Fruit fly (Drosophila melanogaster) whole organism, embryonic: Measurements from ENCODE around the gene Cdc23.

ENCODE experiments used
- Bgb ChIP-seq: fragments of 200-800 bp; sonication (Bioruptor generic); IDR thresholded peaks from 2 replicates; pipeline ENCODE4 v1.3.6; 2022; ENCODE audit warnings: missing biosample characterization, missing genetic modification characterization; ENCODE audit not compliant: partially characterized antibody
- BtbVII ChIP-seq: fragments of 200-800 bp; sonication (Bioruptor generic); optimal IDR thresholded peaks from 3 replicates; lab custom pipeline; 2017; ENCODE audit warnings: missing biosample characterization, mild to moderate bottlenecking, missing genetic modification characterization
- CG10209 ChIP-seq: fragments of 200-800 bp; sonication (Bioruptor generic); optimal IDR thresholded peaks from 3 replicates; lab custom pipeline; 2017; ENCODE audit warnings: missing biosample characterization, mild to moderate bottlenecking, missing genetic modification characterization, missing genetic modification reagents
- CG10979 ChIP-seq: fragments of 200-800 bp; sonication (Bioruptor generic); optimal IDR thresholded peaks from 2 replicates; lab custom pipeline; 2018; ENCODE audit warnings: missing biosample characterization, mild to moderate bottlenecking, missing genetic modification characterization, moderate library complexity
- CG11247 ChIP-seq: fragments of 200-800 bp; sonication (Bioruptor generic); IDR thresholded peaks from 2 replicates; pipeline ENCODE4 v1.3.6; 2022; ENCODE audit warnings: missing biosample characterization, missing genetic modification characterization
- CG13624 ChIP-seq: fragments of 200-800 bp; sonication (Bioruptor generic); optimal IDR thresholded peaks from 2 replicates; lab custom pipeline; 2016; ENCODE audit warnings: missing biosample characterization, missing genetic modification characterization
- CG15696 ChIP-seq: fragments of 200-800 bp; sonication (Bioruptor generic); optimal IDR thresholded peaks from 2 replicates; lab custom pipeline; 2019; ENCODE audit warnings: missing biosample characterization, mild to moderate bottlenecking, missing genetic modification characterization, moderate library complexity
- CG18011 ChIP-seq: fragments of 200-800 bp; sonication (Bioruptor generic); optimal IDR thresholded peaks from 2 replicates; lab custom pipeline; 2017; ENCODE audit warnings: missing biosample characterization, missing genetic modification characterization, mild to moderate bottlenecking, moderate library complexity, missing genotype
- CG1832 ChIP-seq: fragments of 200-800 bp; sonication (Bioruptor generic); optimal IDR thresholded peaks from 2 replicates; lab custom pipeline; 2017; ENCODE audit warnings: missing biosample characterization, mild to moderate bottlenecking, missing genetic modification characterization, inconsistent platforms
- CG18476 ChIP-seq: fragments of 200-800 bp; sonication (Bioruptor generic); optimal IDR thresholded peaks from 2 replicates; lab custom pipeline; 2016; ENCODE audit warnings: missing biosample characterization, mild to moderate bottlenecking, missing genetic modification characterization
- CG2120 ChIP-seq: fragments of 200-800 bp; sonication (Bioruptor generic); optimal IDR thresholded peaks from 3 replicates; lab custom pipeline; 2016; ENCODE audit warnings: missing biosample characterization, missing genetic modification characterization
- CG2678 ChIP-seq: fragments of 200-800 bp; sonication (Bioruptor generic); optimal IDR thresholded peaks from 3 replicates; lab custom pipeline; 2019; ENCODE audit warnings: missing biosample characterization, mild to moderate bottlenecking, missing genetic modification characterization, moderate library complexity
- CG2875 ChIP-seq: fragments of 200-800 bp; sonication (Bioruptor generic); optimal IDR thresholded peaks from 2 replicates; lab custom pipeline; 2017; ENCODE audit warnings: missing biosample characterization, mild to moderate bottlenecking, missing genetic modification characterization, missing genetic modification reagents
- CG32772 ChIP-seq: fragments of 200-800 bp; sonication (Bioruptor generic); IDR thresholded peaks from 2 replicates; pipeline ENCODE4 v1.3.6; 2022; ENCODE audit warnings: missing biosample characterization, missing genetic modification characterization
- CG42726 ChIP-seq: fragments of 200-800 bp; sonication (Bioruptor generic); IDR thresholded peaks from 2 replicates; pipeline ENCODE4 v1.3.6; 2022; ENCODE audit warnings: missing biosample characterization, missing genetic modification characterization; ENCODE audit not compliant: partially characterized antibody
- CG4328 ChIP-seq: fragments of 200-800 bp; sonication (Bioruptor generic); optimal IDR thresholded peaks from 3 replicates; lab custom pipeline; 2017; ENCODE audit warnings: missing biosample characterization, missing genetic modification reagents, missing genetic modification characterization
- CG4404 ChIP-seq: fragments of 200-800 bp; sonication (Bioruptor generic); IDR thresholded peaks from 2 replicates; pipeline ENCODE4 v1.3.6; 2022; ENCODE audit warnings: missing biosample characterization, missing genetic modification characterization
- CG7556 ChIP-seq: fragments of 200-800 bp; sonication (Bioruptor generic); optimal IDR thresholded peaks from 2 replicates; lab custom pipeline; 2017; ENCODE audit warnings: missing biosample characterization, mild to moderate bottlenecking, missing genetic modification characterization
- CG8290 ChIP-seq, 3 experiments: fragments of 200-800 bp; sonication (Bioruptor generic); optimal IDR thresholded peaks; 2 replicates each; lab custom pipeline; 2016 to 2019; ENCODE audit warnings: missing biosample characterization in 3 of 3, missing genetic modification characterization in 3 of 3, mild to moderate bottlenecking in 2 of 3, moderate library complexity in 1 of 3
- CG8359 ChIP-seq: fragments of 200-800 bp; sonication (Bioruptor generic); optimal IDR thresholded peaks from 2 replicates; lab custom pipeline; 2017; ENCODE audit warnings: missing biosample characterization, mild to moderate bottlenecking, missing genetic modification characterization, borderline replicate concordance
- CG8388 ChIP-seq: fragments of 200-800 bp; sonication (Bioruptor generic); optimal IDR thresholded peaks from 2 replicates; lab custom pipeline; 2019; ENCODE audit warnings: missing biosample characterization, mild to moderate bottlenecking, missing genetic modification characterization, moderate library complexity
- CG9797 ChIP-seq: fragments of 200-800 bp; sonication (Bioruptor generic); optimal IDR thresholded peaks from 3 replicates; lab custom pipeline; 2018; ENCODE audit warnings: missing biosample characterization, mild to moderate bottlenecking, missing genetic modification characterization
- CG9817 ChIP-seq: fragments of 200-800 bp; sonication (Bioruptor generic); optimal IDR thresholded peaks from 2 replicates; lab custom pipeline; 2018; ENCODE audit warnings: missing biosample characterization, mild to moderate bottlenecking, missing genetic modification characterization, moderate library complexity
- CoRest ChIP-seq: fragments of 200-800 bp; sonication (Bioruptor generic); optimal IDR thresholded peaks from 3 replicates; lab custom pipeline; 2018; ENCODE audit warnings: missing biosample characterization, mild to moderate bottlenecking, missing genetic modification characterization, moderate library complexity
- CrebB ChIP-seq: fragments of 200-800 bp; sonication (Bioruptor generic); optimal IDR thresholded peaks from 3 replicates; lab custom pipeline; 2018; ENCODE audit warnings: missing biosample characterization, mild to moderate bottlenecking, missing genetic modification characterization
- HLHmδ ChIP-seq: fragments of 200-800 bp; sonication (Bioruptor generic); optimal IDR thresholded peaks from 2 replicates; lab custom pipeline; 2018; ENCODE audit warnings: missing biosample characterization, mild to moderate bottlenecking, missing genetic modification characterization, moderate library complexity
- Hmr ChIP-seq: fragments of 200-800 bp; sonication (Bioruptor generic); optimal IDR thresholded peaks from 3 replicates; lab custom pipeline; 2017; ENCODE audit warnings: mild to moderate bottlenecking, missing biosample characterization, missing genetic modification reagents, missing genetic modification characterization
- Hr3 ChIP-seq: fragments of 200-800 bp; sonication (Bioruptor generic); optimal IDR thresholded peaks from 3 replicates; lab custom pipeline; 2016; ENCODE audit warnings: missing biosample characterization, missing genetic modification characterization
- Meics ChIP-seq: fragments of 200-800 bp; sonication (Bioruptor generic); optimal IDR thresholded peaks from 2 replicates; lab custom pipeline; 2017; ENCODE audit warnings: missing biosample characterization, mild to moderate bottlenecking, missing genetic modification characterization
- Mes4 ChIP-seq: fragments of 200-800 bp; sonication (Bioruptor generic); optimal IDR thresholded peaks from 2 replicates; lab custom pipeline; 2016; ENCODE audit warnings: missing biosample characterization, missing genetic modification characterization
- Mrtf ChIP-seq: fragments of 200-800 bp; sonication (Bioruptor generic); IDR thresholded peaks from 3 replicates; pipeline ENCODE4 v1.3.6; 2022; ENCODE audit warnings: missing biosample characterization, missing genetic modification characterization
- Nf-YC ChIP-seq: fragments of 200-800 bp; optimal IDR thresholded peaks from 3 replicates; lab custom pipeline; 2019; ENCODE audit warnings: missing biosample characterization, mild to moderate bottlenecking, missing genetic modification characterization, moderate library complexity
- Opbp ChIP-seq: fragments of 200-800 bp; sonication (Bioruptor generic); IDR thresholded peaks from 3 replicates; pipeline ENCODE4 v1.3.6; 2022; ENCODE audit warnings: missing biosample characterization, missing genetic modification characterization; ENCODE audit not compliant: partially characterized antibody
- Sin3A ChIP-seq: fragments of >200 bp; optimal IDR thresholded peaks from 2 replicates; lab custom pipeline; 2018
- ato ChIP-seq: fragments of 200-800 bp; sonication (Bioruptor generic); IDR thresholded peaks from 2 replicates; pipeline ENCODE4 v1.3.6; 2022; ENCODE audit warnings: missing biosample characterization, missing genetic modification characterization; ENCODE audit not compliant: partially characterized antibody
- bbx ChIP-seq: fragments of 200-800 bp; sonication (Bioruptor generic); IDR thresholded peaks from 2 replicates; pipeline ENCODE4 v1.3.6; 2022; ENCODE audit warnings: missing biosample characterization, missing genetic modification characterization; ENCODE audit not compliant: partially characterized antibody
- chinmo ChIP-seq: fragments of 200-800 bp; sonication (Bioruptor generic); IDR thresholded peaks from 4 replicates; pipeline ENCODE4 v1.3.6; 2022; ENCODE audit warnings: missing biosample characterization, missing genetic modification characterization; ENCODE audit not compliant: partially characterized antibody
- croc ChIP-seq: fragments of 200-800 bp; sonication (Bioruptor generic); conservative IDR thresholded peaks from 3 replicates; pipeline ENCODE4 v1.3.6; 2022; ENCODE audit warnings: missing biosample characterization, missing genetic modification characterization
- dpn ChIP-seq, 2 experiments: fragments of 200-800 bp; sonication (Bioruptor generic); optimal IDR thresholded peaks; 3 replicates each; lab custom pipeline; 2016; ENCODE audit warnings: missing biosample characterization in 2 of 2, missing genetic modification characterization in 2 of 2
- eve ChIP-seq, 2 experiments: fragments of >200 bp; optimal IDR thresholded peaks; 2 replicates each; lab custom pipeline; 2017; ENCODE audit warnings: missing biosample characterization in 2 of 2, missing genetic modification characterization in 2 of 2
- hb ChIP-seq: fragments of 200-800 bp; sonication (Bioruptor generic); IDR thresholded peaks from 3 replicates; pipeline ENCODE4 v1.3.6; 2022; ENCODE audit warnings: missing biosample characterization, missing genetic modification characterization; ENCODE audit not compliant: partially characterized antibody
- jumu ChIP-seq: fragments of 200-800 bp; sonication (Bioruptor generic); optimal IDR thresholded peaks from 3 replicates; lab custom pipeline; 2016; ENCODE audit warnings: missing biosample characterization, missing genetic modification characterization
- lilli ChIP-seq: fragments of 200-800 bp; sonication (Bioruptor generic); optimal IDR thresholded peaks from 3 replicates; lab custom pipeline; 2016; ENCODE audit warnings: missing biosample characterization, missing genetic modification characterization
- sqz ChIP-seq: fragments of 200-800 bp; sonication (Bioruptor generic); optimal IDR thresholded peaks from 3 replicates; lab custom pipeline; 2018; ENCODE audit warnings: missing biosample characterization, mild to moderate bottlenecking, missing genetic modification characterization
- unpg ChIP-seq: fragments of 200-800 bp; sonication (Bioruptor generic); optimal IDR thresholded peaks from 3 replicates; lab custom pipeline; 2018; ENCODE audit warnings: missing biosample characterization, mild to moderate bottlenecking, missing genetic modification characterization, moderate library complexity
- vnd ChIP-seq: fragments of 200-800 bp; sonication (Bioruptor generic); IDR thresholded peaks from 3 replicates; pipeline ENCODE4 v1.3.6; 2022; ENCODE audit warnings: missing biosample characterization, missing genetic modification characterization; ENCODE audit not compliant: partially characterized antibody

Gene Cdc23

DNA sequence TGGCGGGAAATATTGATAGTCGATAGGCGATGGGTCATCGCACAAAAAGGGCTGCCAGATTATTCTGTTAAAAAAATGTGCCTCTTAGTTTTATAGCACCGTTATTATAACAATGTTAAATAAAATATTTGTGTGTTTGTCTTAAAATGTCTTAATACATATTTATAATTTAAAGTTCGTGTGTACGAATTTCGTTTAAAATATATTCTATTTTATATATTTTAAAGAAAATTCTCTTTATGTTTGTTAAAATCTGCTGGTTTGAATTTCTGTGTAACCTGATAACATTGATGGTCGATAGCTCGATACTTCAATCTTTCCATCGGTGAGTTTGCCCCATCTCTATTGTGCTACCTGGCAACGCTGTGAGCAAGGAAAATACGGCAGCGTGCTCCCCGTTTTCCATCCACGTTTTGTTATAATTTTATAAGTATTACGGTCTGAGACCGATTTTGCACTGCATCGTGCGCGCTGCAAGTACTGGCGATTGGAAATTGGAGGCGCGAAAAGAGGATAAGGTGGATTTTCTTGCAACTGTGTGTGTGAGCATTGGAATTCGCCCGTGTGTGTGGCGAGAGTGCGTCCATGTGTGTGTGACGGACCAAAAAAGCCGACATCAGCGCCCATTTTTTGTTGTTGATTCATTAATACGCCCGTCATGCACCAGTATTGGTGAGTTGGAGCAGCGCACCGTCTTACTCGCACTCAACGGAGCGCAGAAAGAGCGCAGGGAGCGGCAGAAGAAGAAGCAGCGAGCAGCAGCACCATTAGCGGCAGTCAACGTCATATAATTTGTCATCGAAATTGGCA, 42.2 kb upstream of the Cdc23 start, which contains the start of the genes CG10949 and Arpc2 (continued):
- TF ChIP-seq CG2875: no peak
- TF ChIP-seq bbx (GFP tag; lab: Robert Waterston, UW): peak; percentile 57; the same call in 1 of the 2 replicates
- TF ChIP-seq jumu: no peak
- peak; percentile 41; the same call in 1 of the 3 replicates for TF ChIP-seq Opbp (GFP tag; lab: Robert Waterston, UW)
- TF ChIP-seq CG2120 (GFP tag; lab: Kevin White, UChicago): peak; percentile 58
- TF ChIP-seq CrebB (tag; lab: Kevin White, UChicago): no peak
- TF ChIP-seq CG11247: 0 out of 2 replicates have a peak, but pooled peaks have one; percentile 6
- peak; percentile 27 for TF ChIP-seq CG10979 (tag; lab: Kevin White, UChicago)
- TF ChIP-seq vnd (GFP tag; lab: Robert Waterston, UW): peak; percentile 61
- no peak for TF ChIP-seq Mrtf (GFP tag; lab: Robert Waterston, UW)
- no peak for TF ChIP-seq eve (GFP tag; optimal IDR thresholded peaks at IDR 0.05; lab: Kevin White, UChicago)
- TF ChIP-seq CG8359 (GFP tag; lab: Kevin White, UChicago): no peak
- TF ChIP-seq croc (GFP tag; lab: Robert Waterston, UW): 0 out of 3 replicates have a peak, but pooled peaks have one; percentile 17
- TF ChIP-seq sqz (GFP tag; lab: Kevin White, UChicago): peak; percentile 9
- peak; percentile 69 for TF ChIP-seq Nf-YC (tag; lab: Kevin White, UChicago)
- TF ChIP-seq CG2678 (tag; lab: Kevin White, UChicago): peak; percentile 74
- 0 out of 3 replicates have a peak, but pooled peaks have one; percentile 60 for TF ChIP-seq hb
- TF ChIP-seq dpn (GFP tag; optimal IDR thresholded peaks at IDR 0.05; lab: Kevin White, UChicago): peak in 1 of 2 experiments; percentile 51
- TF ChIP-seq CG7556: peak; percentile 49
- TF ChIP-seq CG13624 (GFP tag; lab: Kevin White, UChicago): peak; percentile 4
- peak; percentile 54 for TF ChIP-seq CG4328 (GFP tag; lab: Kevin White, UChicago)
- TF ChIP-seq BtbVII (GFP tag; lab: Kevin White, UChicago): no peak
- peak; percentile 38; the same call in 1 of the 2 replicates for TF ChIP-seq Bgb (GFP tag; lab: Robert Waterston, UW)
- TF ChIP-seq CG32772 (GFP tag; lab: Robert Waterston, UW): peak; percentile 33; the same call in 1 of the 2 replicates
- TF ChIP-seq CG42726 (GFP tag; lab: Robert Waterston, UW): peak; percentile 73
- peak; percentile 55 for TF ChIP-seq Meics
- peak; percentile 64 for TF ChIP-seq lilli (GFP tag; lab: Kevin White, UChicago)
- TF ChIP-seq Sin3A: peak; percentile 33
- peak; percentile 30 for TF ChIP-seq CG9797 (GFP tag; lab: Kevin White, UChicago)
- no peak for TF ChIP-seq HLHmδ (GFP tag; lab: Kevin White, UChicago)
- peak; percentile 23; the same call in 1 of the 2 replicates for TF ChIP-seq CG4404 (GFP tag; lab: Robert Waterston, UW)
- peak; percentile 77 for TF ChIP-seq CG9817 (tag; lab: Kevin White, UChicago)
- no peak for TF ChIP-seq CG18476 (GFP tag; lab: Kevin White, UChicago)
- peak; percentile 30 for TF ChIP-seq CG1832 (GFP tag; lab: Kevin White, UChicago)
- TF ChIP-seq Hmr: peak; percentile 60
- peak; percentile 33 for TF ChIP-seq CG10209 (GFP tag; lab: Kevin White, UChicago)
- peak; percentile 91; the same call in 1 of the 4 replicates for TF ChIP-seq chinmo (GFP tag; lab: Robert Waterston, UW)
- no peak for TF ChIP-seq CG18011 (GFP tag; lab: Kevin White, UChicago)
- TF ChIP-seq unpg: peak; percentile 58
- TF ChIP-seq CG8290 (GFP tag; optimal IDR thresholded peaks at IDR 0.05; lab: Kevin White, UChicago): no peak
- peak in 1 of 2 experiments; percentile 6 for TF ChIP-seq CG8290 (tag; optimal IDR thresholded peaks at IDR 0.05; lab: Kevin White, UChicago)
- peak; percentile 84 for TF ChIP-seq CoRest (tag; lab: Kevin White, UChicago)
- peak; percentile 62 for TF ChIP-seq CG15696 (tag; lab: Kevin White, UChicago)
- peak; percentile 29 for TF ChIP-seq CG8388 (GFP tag; lab: Kevin White, UChicago)
- peak; percentile 70 for TF ChIP-seq Hr3 (GFP tag; lab: Kevin White, UChicago)
- no peak for TF ChIP-seq Mes4 (GFP tag; lab: Kevin White, UChicago)
- TF ChIP-seq ato: peak; percentile 47
